Worm (Caenorhabditis elegans): Measurements from ENCODE around the gene fbxa-136.

DNA sequence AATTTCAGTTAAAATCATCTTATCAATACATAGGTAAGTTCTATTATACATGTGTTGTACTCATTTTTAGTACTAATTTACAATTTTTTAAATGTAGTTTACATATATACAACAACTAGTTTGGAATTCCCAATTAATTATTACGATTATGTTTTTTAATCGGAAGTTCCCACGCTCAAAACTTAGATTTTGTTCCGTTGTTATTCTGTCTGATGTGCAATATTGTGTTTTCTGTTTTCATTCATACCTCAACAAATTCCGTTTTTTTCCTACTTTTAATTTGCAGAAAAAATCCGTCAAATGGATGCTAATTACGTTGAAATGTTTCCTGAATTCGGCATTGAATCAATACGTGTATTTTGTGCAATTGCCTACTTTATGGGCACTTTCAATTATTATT lies 14.5 kb upstream of the fbxa-136 start, which contains the start of gene srw-31:
- TF ChIP-seq mab-9 (GFP tag; IDR thresholded peaks at IDR 0.05) (no peak), nhr-47 (tag; optimal IDR thresholded peaks at IDR 0.05) (no peak), xbp-1 (tag; optimal IDR thresholded peaks at IDR 0.05) (no peak), elt-2 (tag; optimal IDR thresholded peaks at IDR 0.05) (no peak), ama-1 (optimal IDR thresholded peaks at IDR 0.05) (no peak), zag-1 (tag; optimal IDR thresholded peaks at IDR 0.05) (no peak), ceh-90 (tag; optimal IDR thresholded peaks at IDR 0.05) (no peak), aha-1 (tag; optimal IDR thresholded peaks at IDR 0.05) (no peak), fkh-10 (GFP tag; optimal IDR thresholded peaks at IDR 0.05) (no peak), swsn-7 (tag; optimal IDR thresholded peaks at IDR 0.05) (no peak), nhr-11 (tag; optimal IDR thresholded peaks at IDR 0.05) (no peak), tbx-2 (tag; optimal IDR thresholded peaks at IDR 0.05) (no peak), unc-86 (tag; optimal IDR thresholded peaks at IDR 0.05) (no peak)
